Worm (Caenorhabditis elegans): ENCODE measurements around the gene fbxc-21.

DNA sequence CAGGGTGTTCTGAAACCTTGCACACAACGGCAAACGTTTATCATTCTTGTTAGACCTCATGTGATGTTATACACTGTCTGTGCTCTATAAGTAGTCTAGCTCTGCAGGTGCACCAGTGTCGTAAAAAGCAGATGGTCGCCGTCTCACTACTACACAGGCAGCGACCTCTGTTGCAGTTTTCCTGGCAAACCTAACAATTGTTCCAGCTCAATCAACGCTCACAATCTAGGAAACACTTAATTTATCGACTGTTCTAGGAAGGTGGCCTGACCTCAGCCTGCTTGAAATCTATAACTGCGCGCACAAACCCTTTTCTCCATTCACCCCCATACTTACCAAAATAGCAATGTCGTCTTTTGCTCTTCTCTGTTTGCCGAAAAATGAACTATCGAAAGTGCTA is 31.6 kb upstream of the fbxc-21 start, which contains the start of gene fbxb-11:
- TF ChIP-seq T22C8.4 (GFP tag; IDR thresholded peaks at IDR 0.05) (no peak), med-1 (GFP tag; optimal IDR thresholded peaks at IDR 0.05; ENCODE audit: insufficient read depth) (no peak), flt-1 (GFP tag; IDR thresholded peaks at IDR 0.05) (no peak), ztf-29 (GFP tag; IDR thresholded peaks at IDR 0.05) (no peak)

Data from whole organism, midembryonic.